Worm (Caenorhabditis elegans) whole organism, young adult: ENCODE data around the gene F10G7.10.

Experiments
- B0336.3 ChIP-seq: fragments of 200-800 bp; sonication (Bioruptor generic); IDR thresholded peaks from 2 replicates; pipeline ENCODE4 v1.3.6; 2022; ENCODE audit warnings: missing genetic modification characterization, missing compliant biosample characterization
- C17E4.6 ChIP-seq: fragments of 200-800 bp; sonication (Bioruptor generic); IDR thresholded peaks from 2 replicates; pipeline ENCODE4 v1.3.6; 2022; ENCODE audit warnings: missing genetic modification reagents, missing genetic modification characterization, missing compliant biosample characterization
- D2030.7 ChIP-seq: fragments of 200-800 bp; sonication (Bioruptor generic); IDR thresholded peaks from 2 replicates; pipeline ENCODE4 v1.3.6; 2022; ENCODE audit warnings: missing genetic modification reagents, missing genetic modification characterization, missing compliant biosample characterization
- F52B5.7 ChIP-seq: sonication (generic microtip); optimal IDR thresholded peaks from 2 replicates; lab custom pipeline; 2016; ENCODE audit warnings: mild to moderate bottlenecking, missing genetic modification characterization, missing compliant biosample characterization
- F57A8.1 ChIP-seq: fragments of 200-800 bp; sonication (Bioruptor generic); optimal IDR thresholded peaks from 2 replicates; lab custom pipeline; 2018; ENCODE audit warnings: mild to moderate bottlenecking, missing genetic modification characterization, moderate library complexity, missing compliant biosample characterization
- K11D2.4 ChIP-seq: fragments of 200-800 bp; sonication (Bioruptor generic); IDR thresholded peaks from 2 replicates; pipeline ENCODE4 v1.3.6; 2022; ENCODE audit warnings: missing genetic modification reagents, missing genetic modification characterization, missing compliant biosample characterization
- K12H6.12 ChIP-seq: fragments of 200-800 bp; sonication (Bioruptor generic); optimal IDR thresholded peaks from 2 replicates; lab custom pipeline; 2018; ENCODE audit warnings: mild to moderate bottlenecking, missing genetic modification characterization, missing compliant biosample characterization
- Y56A3A.18 ChIP-seq: fragments of 200-800 bp; sonication (Bioruptor generic); IDR thresholded peaks from 2 replicates; pipeline ENCODE4 v1.3.6; 2022; ENCODE audit warnings: missing genetic modification reagents, missing genetic modification characterization, missing compliant biosample characterization
- ZK185.1 ChIP-seq: sonication (generic microtip); optimal IDR thresholded peaks from 2 replicates; lab custom pipeline; 2016; ENCODE audit warnings: mild to moderate bottlenecking, missing genetic modification characterization, missing compliant biosample characterization; ENCODE audit not compliant: poor library complexity, severe bottlenecking
- ama-1 ChIP-seq, 3 experiments: fragments of 150-350 bp in 1 of 3; sonication (generic microtip) in 2 of 3; optimal IDR thresholded peaks; 2 replicates each; lab custom pipeline; 2014 to 2018; ENCODE audit warnings: missing biosample characterization in 2 of 3, missing genetic modification characterization in 2 of 3, missing genetic modification reagents in 2 of 3
- aptf-3 ChIP-seq: fragments of 200-800 bp; sonication (Bioruptor generic); IDR thresholded peaks from 2 replicates; pipeline ENCODE4 v1.3.6; 2022; ENCODE audit warnings: missing genetic modification characterization, missing compliant biosample characterization
- athp-1 ChIP-seq: sonication (generic microtip); optimal IDR thresholded peaks from 2 replicates; lab custom pipeline; 2017; ENCODE audit warnings: mild to moderate bottlenecking, missing genetic modification characterization, missing compliant biosample characterization
- attf-5 ChIP-seq: fragments of 200-800 bp; sonication (Bioruptor generic); optimal IDR thresholded peaks from 2 replicates; lab custom pipeline; 2018; ENCODE audit warnings: mild to moderate bottlenecking, missing genetic modification characterization, missing compliant biosample characterization
- cebp-1 ChIP-seq, 2 experiments: fragments of 200-800 bp in 1 of 2; sonication (Bioruptor generic) in 1 of 2; sonication (generic microtip) in 1 of 2; IDR thresholded peaks in 1 of 2; optimal IDR thresholded peaks in 1 of 2; 2 replicates each; pipeline versions ENCODE4 v1.3.6 to Lab custom; 2017 to 2022; ENCODE audit warnings: missing compliant biosample characterization in 2 of 2, missing genetic modification characterization in 2 of 2, mild to moderate bottlenecking in 1 of 2, missing genetic modification reagents in 1 of 2, moderate library complexity in 1 of 2
- ceh-27 ChIP-seq: fragments of 200-800 bp; sonication (Bioruptor generic); optimal IDR thresholded peaks from 2 replicates; lab custom pipeline; 2018; ENCODE audit warnings: mild to moderate bottlenecking, missing genetic modification characterization, moderate library complexity, missing compliant biosample characterization
- chd-7 ChIP-seq: sonication (generic microtip); optimal IDR thresholded peaks from 2 replicates; lab custom pipeline; 2016; ENCODE audit warnings: mild to moderate bottlenecking, missing genetic modification characterization, moderate library complexity, missing compliant biosample characterization
- dox-1 ChIP-seq: fragments of 200-800 bp; sonication (Bioruptor generic); IDR thresholded peaks from 2 replicates; pipeline ENCODE4 v1.3.6; 2022; ENCODE audit warnings: missing genetic modification reagents, missing genetic modification characterization, missing compliant biosample characterization
- dpff-1 ChIP-seq: sonication (generic microtip); optimal IDR thresholded peaks from 2 replicates; lab custom pipeline; 2017; ENCODE audit warnings: mild to moderate bottlenecking, missing genetic modification characterization, missing compliant biosample characterization
- egl-18 ChIP-seq: fragments of 200-800 bp; sonication (Bioruptor generic); IDR thresholded peaks from 2 replicates; pipeline ENCODE4 v1.3.6; 2022; ENCODE audit warnings: missing genetic modification reagents, missing genetic modification characterization, missing compliant biosample characterization
- egl-44 ChIP-seq: fragments of 200-800 bp; sonication (Bioruptor generic); IDR thresholded peaks from 2 replicates; pipeline ENCODE4 v1.3.6; 2022; ENCODE audit warnings: missing genetic modification reagents, missing genetic modification characterization, missing compliant biosample characterization
- ekl-4 ChIP-seq: fragments of 200-800 bp; sonication (Bioruptor generic); IDR thresholded peaks from 2 replicates; pipeline ENCODE4 v1.3.6; 2022; ENCODE audit warnings: missing genetic modification reagents, missing genetic modification characterization, missing compliant biosample characterization
- fkh-3 ChIP-seq: sonication (generic microtip); optimal IDR thresholded peaks from 2 replicates; lab custom pipeline; 2016; ENCODE audit warnings: mild to moderate bottlenecking, missing genetic modification characterization, missing compliant biosample characterization
- hlh-26 ChIP-seq: fragments of 200-800 bp; sonication (Bioruptor generic); conservative IDR thresholded peaks from 2 replicates; pipeline ENCODE4 v1.3.6; 2022; ENCODE audit warnings: missing genetic modification reagents, missing genetic modification characterization, missing compliant biosample characterization
- hmg-1.2 ChIP-seq: fragments of 200-800 bp; sonication (Bioruptor generic); IDR thresholded peaks from 2 replicates; pipeline ENCODE4 v1.3.6; 2022; ENCODE audit warnings: missing genetic modification reagents, missing genetic modification characterization, missing compliant biosample characterization
- let-526 ChIP-seq: fragments of 200-800 bp; sonication (Bioruptor generic); IDR thresholded peaks from 2 replicates; pipeline ENCODE4 v1.3.6; 2022; ENCODE audit warnings: missing genetic modification reagents, missing genetic modification characterization, missing compliant biosample characterization
- lin-40 ChIP-seq: sonication (generic microtip); optimal IDR thresholded peaks from 2 replicates; lab custom pipeline; 2016; ENCODE audit warnings: missing genetic modification characterization, mild to moderate bottlenecking, missing compliant biosample characterization, missing genotype, missing genetic modification reagents
- madf-10 ChIP-seq: sonication (generic microtip); optimal IDR thresholded peaks from 2 replicates; lab custom pipeline; 2016; ENCODE audit warnings: mild to moderate bottlenecking, missing genetic modification characterization, missing compliant biosample characterization
- mel-28 ChIP-seq: sonication (generic microtip); optimal IDR thresholded peaks from 2 replicates; lab custom pipeline; 2016; ENCODE audit warnings: borderline replicate concordance, mild to moderate bottlenecking, missing genetic modification characterization, missing compliant biosample characterization
- nfya-2 ChIP-seq: fragments of 200-800 bp; sonication (Bioruptor generic); IDR thresholded peaks from 2 replicates; pipeline ENCODE4 v1.3.6; 2022; ENCODE audit warnings: missing genetic modification reagents, missing genetic modification characterization, missing compliant biosample characterization
- nfyb-1 ChIP-seq: fragments of 200-800 bp; sonication (Bioruptor generic); IDR thresholded peaks from 2 replicates; pipeline ENCODE4 v1.3.6; 2022; ENCODE audit warnings: missing genetic modification reagents, missing genetic modification characterization, missing compliant biosample characterization
- nhr-27 ChIP-seq: fragments of 200-800 bp; sonication (Bioruptor generic); optimal IDR thresholded peaks from 2 replicates; lab custom pipeline; 2018; ENCODE audit warnings: mild to moderate bottlenecking, missing genetic modification characterization, moderate library complexity, missing compliant biosample characterization
- nhr-80 ChIP-seq: sonication (generic microtip); optimal IDR thresholded peaks from 2 replicates; lab custom pipeline; 2016; ENCODE audit warnings: missing genetic modification characterization, missing compliant biosample characterization
- nhr-90 ChIP-seq: sonication (generic microtip); optimal IDR thresholded peaks from 2 replicates; lab custom pipeline; 2016; ENCODE audit warnings: missing genotype, mild to moderate bottlenecking, missing genetic modification characterization, missing compliant biosample characterization
- snpc-1.1 ChIP-seq: sonication (generic microtip); optimal IDR thresholded peaks from 2 replicates; lab custom pipeline; 2017; ENCODE audit warnings: missing genetic modification characterization, mild to moderate bottlenecking, missing compliant biosample characterization, antibody characterized with exemption, moderate library complexity, missing genotype, missing genetic modification reagents; ENCODE audit not compliant: insufficient read depth
- snpc-4 ChIP-seq, 5 experiments: fragments of 150-350 bp in 1 of 5; sonication (generic microtip) in 4 of 5; optimal IDR thresholded peaks; 2 replicates each; lab custom pipeline; 2014 to 2018; ENCODE audit warnings: missing genetic modification characterization in 5 of 5, missing biosample characterization in 3 of 5, antibody characterized with exemption in 2 of 5, mild to moderate bottlenecking in 2 of 5, missing compliant biosample characterization in 2 of 5, missing genotype in 2 of 5, moderate library complexity in 2 of 5, missing genetic modification reagents in 1 of 5
- somi-1 ChIP-seq: fragments of 200-800 bp; sonication (Bioruptor generic); optimal IDR thresholded peaks from 2 replicates; lab custom pipeline; 2018; ENCODE audit warnings: mild to moderate bottlenecking, missing genetic modification characterization, missing compliant biosample characterization
- tbx-9 ChIP-seq: sonication (generic microtip); optimal IDR thresholded peaks from 2 replicates; lab custom pipeline; 2016; ENCODE audit warnings: borderline replicate concordance, missing genetic modification characterization, inconsistent platforms, missing compliant biosample characterization
- tlf-1 ChIP-seq: fragments of 200-800 bp; sonication (Bioruptor generic); optimal IDR thresholded peaks from 2 replicates; lab custom pipeline; 2018; ENCODE audit warnings: mild to moderate bottlenecking, missing genetic modification characterization, missing compliant biosample characterization
- unc-130 ChIP-seq: sonication (generic microtip); optimal IDR thresholded peaks from 2 replicates; lab custom pipeline; 2016; ENCODE audit warnings: missing genetic modification reagents, missing genetic modification characterization, missing compliant biosample characterization
- ztf-22 ChIP-seq: fragments of 200-800 bp; sonication (Bioruptor generic); optimal IDR thresholded peaks from 2 replicates; lab custom pipeline; 2018; ENCODE audit warnings: mild to moderate bottlenecking, missing genetic modification characterization, moderate library complexity, missing compliant biosample characterization
- ztf-26 ChIP-seq: sonication (generic microtip); optimal IDR thresholded peaks from 2 replicates; lab custom pipeline; 2017; ENCODE audit warnings: missing genetic modification characterization, missing compliant biosample characterization

Gene F10G7.10

DNA sequence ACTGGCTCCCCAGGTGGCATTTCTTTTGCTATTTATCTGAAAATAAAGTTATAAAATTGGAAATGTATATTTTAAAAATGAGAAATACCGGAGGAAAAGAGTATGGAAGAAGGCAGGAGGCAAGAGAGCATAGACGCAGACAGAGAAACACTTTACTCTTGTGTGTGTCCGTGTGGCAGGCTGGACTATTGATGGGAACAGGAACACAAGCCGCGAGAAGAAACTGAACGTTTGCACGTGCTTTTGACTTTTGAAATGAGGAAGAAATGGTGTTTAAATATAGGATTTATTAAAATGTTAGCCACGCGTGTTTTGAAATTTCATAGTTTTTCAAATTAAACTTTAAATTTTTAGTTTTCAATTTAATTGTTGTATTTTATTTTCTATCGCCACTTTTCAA, at the start of gene F10G7.10:
Gene F10G7.10, minus strand, starts transcription at position 145 of the 400 bp plus-strand sequence.
- TF ChIP-seq hmg-1.2 (GFP tag; lab: Robert Waterston, UW) (peak; percentile 35; the same call in 1 of the 2 replicates), lin-40 (tag; lab: Kevin White, UChicago) (no peak), cebp-1 (GFP tag; IDR thresholded peaks at IDR 0.05; lab: Robert Waterston, UW) (no peak), cebp-1 (tag; optimal IDR thresholded peaks at IDR 0.05; lab: Kevin White, UChicago) (peak; percentile 62), D2030.7 (GFP tag; lab: Robert Waterston, UW) (no peak), chd-7 (no peak), tbx-9 (no peak), athp-1 (tag; lab: Kevin White, UChicago) (no peak), attf-5 (GFP tag; lab: Kevin White, UChicago) (peak; percentile 46)

ce11 chrII:4775802-4776201, 49.7 kb upstream of the F10G7.10 start:
- TF ChIP-seq somi-1 (GFP tag; lab: Kevin White, UChicago) (no peak), aptf-3 (GFP tag; lab: Robert Waterston, UW) (no peak), cebp-1 (GFP tag; IDR thresholded peaks at IDR 0.05; lab: Robert Waterston, UW) (no peak), cebp-1 (tag; optimal IDR thresholded peaks at IDR 0.05; lab: Kevin White, UChicago) (no peak), nhr-80 (no peak), hlh-26 (GFP tag; lab: Robert Waterston, UW) (no peak), nfya-2 (GFP tag; lab: Robert Waterston, UW) (no peak), mel-28 (no peak), ztf-26 (tag; lab: Kevin White, UChicago) (no peak), Y56A3A.18 (GFP tag; lab: Robert Waterston, UW) (no peak)

DNA sequence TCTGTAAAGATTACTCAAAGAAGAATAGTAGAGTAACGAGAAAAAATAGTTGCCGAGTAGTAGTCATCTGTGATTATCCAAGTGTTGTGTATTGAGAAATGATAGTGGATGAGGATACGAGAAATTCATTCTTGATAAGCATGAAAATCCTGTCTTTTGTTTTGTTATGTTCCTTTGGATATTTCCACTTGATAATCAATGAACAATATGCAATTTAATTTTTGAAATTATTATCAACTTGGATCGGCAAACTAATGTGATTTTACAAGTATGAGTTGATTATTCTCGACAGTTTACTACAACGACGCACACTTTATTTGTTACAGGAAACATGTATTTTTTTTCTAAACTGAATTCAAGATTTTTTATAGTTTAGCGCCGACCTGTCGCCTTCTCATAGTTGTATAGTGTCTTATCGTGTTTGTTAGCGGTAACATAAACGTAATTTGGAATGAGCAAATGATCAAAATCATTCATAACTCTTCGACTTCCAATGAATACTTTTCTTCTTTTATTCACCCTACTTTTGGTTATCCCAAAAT, 47.9 kb upstream of the F10G7.10 start, which contains the start of the genes F26G1.9 and F26G1.10:
Gene F26G1.9, minus strand, starts transcription at position 101 of the 542 bp plus-strand sequence.
Gene F26G1.10, plus strand, starts transcription at position 492 of the 542 bp plus-strand sequence.
- TF ChIP-seq let-526 (GFP tag; lab: Robert Waterston, UW) (no peak), unc-130 (GFP tag; lab: Kevin White, UChicago) (no peak), dox-1 (GFP tag; lab: Robert Waterston, UW) (no peak), egl-18 (no peak), hmg-1.2 (GFP tag; lab: Robert Waterston, UW) (no peak), chd-7 (no peak), snpc-1.1 (tag; lab: Kevin White, UChicago) (no peak), ekl-4 (GFP tag; lab: Robert Waterston, UW) (no peak), ceh-27 (GFP tag; lab: Kevin White, UChicago) (no peak)

DNA sequence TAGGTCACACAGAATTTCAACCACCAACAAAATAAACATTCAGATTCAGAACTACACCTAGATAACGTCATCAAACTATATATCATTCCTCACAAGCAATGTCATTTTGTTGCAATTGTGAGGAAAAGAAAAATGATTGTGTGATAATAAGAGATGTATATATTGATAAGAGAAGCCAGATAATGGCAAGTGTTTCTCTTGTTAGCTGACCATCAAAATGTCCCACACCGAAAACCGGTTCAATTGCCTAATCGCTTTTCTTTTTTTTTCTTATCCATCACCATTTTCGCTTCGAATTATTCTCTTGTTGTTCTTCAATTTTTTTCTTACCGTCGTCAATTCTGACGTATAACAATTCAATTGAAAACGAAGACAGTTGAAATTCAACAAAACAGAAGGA, 46.4 kb upstream of the F10G7.10 start:
- no peak for TF ChIP-seq K12H6.12 (tag; lab: Kevin White, UChicago)
- no peak for TF ChIP-seq dpff-1 (tag; lab: Kevin White, UChicago)
- no peak for TF ChIP-seq nhr-27 (tag; lab: Kevin White, UChicago)
- TF ChIP-seq snpc-4 (GFP tag; optimal IDR thresholded peaks at IDR 0.05; lab: Kevin White, UChicago): no peak
- TF ChIP-seq snpc-4 (tag; optimal IDR thresholded peaks at IDR 0.05; lab: Kevin White, UChicago): no peak
- no peak for TF ChIP-seq F57A8.1 (GFP tag; lab: Kevin White, UChicago)
- no peak for TF ChIP-seq F52B5.7 (tag; lab: Kevin White, UChicago)
- no peak for TF ChIP-seq dox-1 (GFP tag; lab: Robert Waterston, UW)
- no peak for TF ChIP-seq ztf-22 (GFP tag; lab: Kevin White, UChicago)
- TF ChIP-seq egl-44: no peak
- TF ChIP-seq B0336.3 (GFP tag; lab: Robert Waterston, UW): no peak
- no peak for TF ChIP-seq ZK185.1
- TF ChIP-seq madf-10 (tag; lab: Kevin White, UChicago): no peak
- TF ChIP-seq ama-1 (optimal IDR thresholded peaks at IDR 0.05; lab: Kevin White, UChicago): no peak
- TF ChIP-seq ama-1 (GFP tag; optimal IDR thresholded peaks at IDR 0.05; lab: Kevin White, UChicago): no peak
- no peak for TF ChIP-seq attf-5 (GFP tag; lab: Kevin White, UChicago)
- no peak for TF ChIP-seq fkh-3 (tag; lab: Kevin White, UChicago)
- TF ChIP-seq tlf-1 (GFP tag; lab: Kevin White, UChicago): no peak
- TF ChIP-seq nfyb-1 (GFP tag; lab: Robert Waterston, UW): no peak
- no peak for TF ChIP-seq K11D2.4
- TF ChIP-seq C17E4.6 (GFP tag; lab: Robert Waterston, UW): no peak
- TF ChIP-seq nhr-90 (tag; lab: Kevin White, UChicago): no peak
- TF ChIP-seq, all 124 proteins: peak for 0
